Worm (Caenorhabditis elegans) whole organism, late embryonic: Measurements from ENCODE around the gene ncr-1.
A peak's percentile ranks its signal among the peaks of the same experiment; 100 is the strongest.

ENCODE experiments used
- C38D4.7 ChIP-seq: fragments of 200-800 bp; sonication (Bioruptor generic); optimal IDR thresholded peaks from 2 replicates; lab custom pipeline; 2018; ENCODE audit warnings: mild to moderate bottlenecking, missing genetic modification characterization, moderate library complexity, missing compliant biosample characterization
- F13H6.1 ChIP-seq: sonication (generic microtip); optimal IDR thresholded peaks from 2 replicates; lab custom pipeline; 2016; ENCODE audit warnings: missing genetic modification characterization, missing compliant biosample characterization
- ceh-14 ChIP-seq: sonication (generic microtip); optimal IDR thresholded peaks from 2 replicates; lab custom pipeline; 2016; ENCODE audit warnings: missing genotype, missing genetic modification characterization, missing compliant biosample characterization
- ceh-18 ChIP-seq: sonication (generic microtip); optimal IDR thresholded peaks from 2 replicates; lab custom pipeline; 2016; ENCODE audit warnings: missing genetic modification characterization, missing compliant biosample characterization
- ceh-2 ChIP-seq: sonication (generic microtip); optimal IDR thresholded peaks from 2 replicates; lab custom pipeline; 2016; ENCODE audit warnings: missing genotype, missing genetic modification characterization, missing compliant biosample characterization
- ceh-30 ChIP-seq: fragments of 150-350 bp; optimal IDR thresholded peaks from 2 replicates; lab custom pipeline; 2014; ENCODE audit warnings: missing biosample characterization, missing genetic modification characterization
- ceh-34 ChIP-seq: sonication (generic microtip); optimal IDR thresholded peaks from 2 replicates; lab custom pipeline; 2016; ENCODE audit warnings: mild to moderate bottlenecking, missing genetic modification characterization, missing compliant biosample characterization
- ceh-48 ChIP-seq: sonication (generic microtip); optimal IDR thresholded peaks from 2 replicates; lab custom pipeline; 2016; ENCODE audit warnings: missing genetic modification characterization, inconsistent platforms, missing compliant biosample characterization
- ceh-9 ChIP-seq: sonication (generic microtip); optimal IDR thresholded peaks from 2 replicates; lab custom pipeline; 2016; ENCODE audit warnings: mild to moderate bottlenecking, missing genetic modification characterization, inconsistent platforms, missing compliant biosample characterization
- che-1 ChIP-seq: sonication (generic microtip); optimal IDR thresholded peaks from 2 replicates; lab custom pipeline; 2016; ENCODE audit warnings: mild to moderate bottlenecking, missing genetic modification characterization, missing compliant biosample characterization
- dmd-4 ChIP-seq: sonication (generic microtip); optimal IDR thresholded peaks from 2 replicates; lab custom pipeline; 2016; ENCODE audit warnings: borderline replicate concordance, missing genetic modification characterization, missing compliant biosample characterization
- dve-1 ChIP-seq: sonication (generic microtip); optimal IDR thresholded peaks from 2 replicates; lab custom pipeline; 2017; ENCODE audit warnings: antibody characterized with exemption, mild to moderate bottlenecking, missing genetic modification characterization, missing compliant biosample characterization
- elt-2 ChIP-seq: sonication (generic microtip); optimal IDR thresholded peaks from 2 replicates; lab custom pipeline; 2016; ENCODE audit warnings: missing genetic modification reagents, missing genetic modification characterization, missing compliant biosample characterization
- elt-4 ChIP-seq: sonication (generic microtip); optimal IDR thresholded peaks from 2 replicates; lab custom pipeline; 2016; ENCODE audit warnings: missing genetic modification characterization, missing compliant biosample characterization
- eyg-1 ChIP-seq: sonication (generic microtip); optimal IDR thresholded peaks from 2 replicates; lab custom pipeline; 2016; ENCODE audit warnings: missing genotype, missing genetic modification characterization, missing compliant biosample characterization
- fax-1 ChIP-seq: sonication (generic microtip); optimal IDR thresholded peaks from 2 replicates; lab custom pipeline; 2016; ENCODE audit warnings: missing genotype, missing genetic modification characterization, missing compliant biosample characterization
- fkh-10 ChIP-seq: fragments of 150-350 bp; optimal IDR thresholded peaks from 2 replicates; lab custom pipeline; 2014; ENCODE audit warnings: missing biosample characterization, missing genetic modification reagents, missing genetic modification characterization
- gmeb-2 ChIP-seq: sonication (generic microtip); optimal IDR thresholded peaks from 2 replicates; lab custom pipeline; 2016; ENCODE audit warnings: missing genetic modification characterization, inconsistent platforms, missing compliant biosample characterization
- lin-11 ChIP-seq: fragments of 200-800 bp; sonication (Bioruptor generic); optimal IDR thresholded peaks from 2 replicates; lab custom pipeline; 2018; ENCODE audit warnings: mild to moderate bottlenecking, missing genetic modification characterization, missing compliant biosample characterization
- madf-2 ChIP-seq: sonication (generic microtip); optimal IDR thresholded peaks from 2 replicates; lab custom pipeline; 2017; ENCODE audit warnings: missing genetic modification characterization, missing compliant biosample characterization
- mec-3 ChIP-seq: sonication (generic microtip); optimal IDR thresholded peaks from 2 replicates; lab custom pipeline; 2016; ENCODE audit warnings: borderline replicate concordance, missing genetic modification characterization, missing compliant biosample characterization
- nfya-1 ChIP-seq: sonication (generic microtip); optimal IDR thresholded peaks from 2 replicates; lab custom pipeline; 2017; ENCODE audit warnings: missing genetic modification characterization, mild to moderate bottlenecking, missing compliant biosample characterization, antibody characterized with exemption, moderate library complexity
- nhr-11 ChIP-seq: fragments of 150-350 bp; optimal IDR thresholded peaks from 2 replicates; lab custom pipeline; 2014; ENCODE audit warnings: missing biosample characterization, missing genetic modification characterization
- nhr-232 ChIP-seq: sonication (generic microtip); optimal IDR thresholded peaks from 2 replicates; lab custom pipeline; 2016; ENCODE audit warnings: missing genetic modification characterization, missing compliant biosample characterization
- npax-4 ChIP-seq: sonication (generic microtip); optimal IDR thresholded peaks from 2 replicates; lab custom pipeline; 2016; ENCODE audit warnings: missing genetic modification characterization, missing compliant biosample characterization
- pat-9 ChIP-seq: fragments of 200-800 bp; sonication (Bioruptor generic); optimal IDR thresholded peaks from 2 replicates; lab custom pipeline; 2018; ENCODE audit warnings: mild to moderate bottlenecking, missing genetic modification characterization, moderate library complexity, missing compliant biosample characterization
- pax-1 ChIP-seq: fragments of 150-350 bp; optimal IDR thresholded peaks from 2 replicates; lab custom pipeline; 2014; ENCODE audit warnings: missing biosample characterization, missing genetic modification characterization
- pha-4 ChIP-seq: fragments of 150-350 bp; optimal IDR thresholded peaks from 2 replicates; lab custom pipeline; 2018; ENCODE audit warnings: missing biosample characterization, missing genetic modification reagents, missing genetic modification characterization
- pros-1 ChIP-seq: fragments of 150-350 bp; optimal IDR thresholded peaks from 2 replicates; lab custom pipeline; 2014; ENCODE audit warnings: missing biosample characterization, missing genetic modification reagents, missing genetic modification characterization
- ref-2 ChIP-seq: sonication (generic microtip); optimal IDR thresholded peaks from 2 replicates; lab custom pipeline; 2016; ENCODE audit warnings: missing genetic modification characterization, missing compliant biosample characterization
- rnt-1 ChIP-seq: sonication (generic microtip); optimal IDR thresholded peaks from 2 replicates; lab custom pipeline; 2016; ENCODE audit warnings: missing genetic modification characterization, missing compliant biosample characterization
- sdc-2 ChIP-seq: sonication (generic microtip); optimal IDR thresholded peaks from 2 replicates; lab custom pipeline; 2016; ENCODE audit warnings: missing genotype, missing genetic modification characterization, missing compliant biosample characterization
- sox-2 ChIP-seq: fragments of 200-800 bp; sonication (Bioruptor generic); IDR thresholded peaks from 2 replicates; pipeline ENCODE4 v1.3.6; 2022; ENCODE audit warnings: missing genetic modification reagents, missing genetic modification characterization, missing compliant biosample characterization
- syd-9 ChIP-seq: sonication (generic microtip); optimal IDR thresholded peaks from 2 replicates; lab custom pipeline; 2016; ENCODE audit warnings: mild to moderate bottlenecking, missing genetic modification characterization, moderate library complexity, missing compliant biosample characterization
- tbx-2 ChIP-seq: sonication (generic microtip); optimal IDR thresholded peaks from 2 replicates; lab custom pipeline; 2016; ENCODE audit warnings: missing genetic modification characterization, missing compliant biosample characterization
- unc-3 ChIP-seq, 2 experiments: fragments of 200-800 bp in 1 of 2; sonication (Bioruptor generic) in 1 of 2; sonication (generic microtip) in 1 of 2; conservative IDR thresholded peaks in 1 of 2; optimal IDR thresholded peaks in 1 of 2; 2 replicates each; pipeline versions ENCODE4 v1.3.6 to Lab custom; 2016 to 2022; ENCODE audit warnings: missing compliant biosample characterization in 2 of 2, missing genetic modification characterization in 2 of 2, missing genetic modification reagents in 1 of 2
- unc-42 ChIP-seq: sonication (generic microtip); optimal IDR thresholded peaks from 2 replicates; lab custom pipeline; 2016; ENCODE audit warnings: missing genotype, missing genetic modification characterization, missing compliant biosample characterization
- unc-86 ChIP-seq: sonication (generic microtip); optimal IDR thresholded peaks from 2 replicates; lab custom pipeline; 2016; ENCODE audit warnings: missing genetic modification characterization, missing compliant biosample characterization

Gene ncr-1

ce11 chrX:4498078-4498477 is 9.4 kb upstream of the ncr-1 start:
- TF ChIP-seq mec-3 (tag; lab: Kevin White, UChicago) (no peak), pros-1 (tag; lab: Kevin White, UChicago) (no peak), C38D4.7 (GFP tag; lab: Kevin White, UChicago) (no peak), ceh-34 (tag; lab: Kevin White, UChicago) (no peak), tbx-2 (no peak), ceh-18 (tag; lab: Kevin White, UChicago) (no peak), ceh-48 (no peak), pha-4 (tag; lab: Kevin White, UChicago) (no peak), che-1 (tag; lab: Kevin White, UChicago) (no peak), unc-3 (GFP tag; conservative IDR thresholded peaks at IDR 0.05; lab: Robert Waterston, UW) (no peak), unc-3 (tag; optimal IDR thresholded peaks at IDR 0.05; lab: Kevin White, UChicago) (no peak)

ce11 chrX:4495814-4496567 is 7.3 kb upstream of the ncr-1 start:
- TF ChIP-seq pha-4 (tag; lab: Kevin White, UChicago), result no peak

DNA sequence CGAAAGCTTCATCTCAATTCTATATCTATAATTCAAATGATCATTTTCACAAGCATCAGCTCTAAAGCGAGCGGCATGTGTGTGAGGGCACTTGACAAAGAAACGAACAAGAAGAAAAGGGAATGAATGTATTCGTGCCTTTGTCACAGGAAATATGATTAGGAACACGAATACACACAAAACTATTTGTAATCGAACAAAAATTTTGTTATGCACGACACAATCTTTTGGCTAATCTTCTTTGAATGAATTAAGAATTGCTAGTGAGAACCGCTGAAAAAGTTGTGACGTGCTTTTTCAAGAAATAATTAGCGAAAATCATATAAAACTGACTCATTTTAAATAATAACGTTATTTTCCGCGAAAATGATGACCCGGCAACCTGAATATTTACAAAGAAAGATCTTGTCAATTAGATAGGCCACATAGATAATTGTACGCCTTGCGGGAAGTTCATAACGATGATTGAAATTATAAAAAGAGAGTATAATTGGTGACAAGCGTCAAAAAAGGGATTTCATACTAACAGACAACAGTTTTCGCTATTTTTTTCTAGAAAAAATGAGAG is 4.9 kb upstream of the ncr-1 start:
- TF ChIP-seq unc-42 (tag; lab: Kevin White, UChicago) (peak; percentile 60), lin-11 (tag; lab: Kevin White, UChicago) (no peak)
- TF ChIP-seq, all 69 proteins: peak for 1

ce11 chrX:4492199-4492598 is 3.5 kb upstream of the ncr-1 start, which contains the start of gene F46H6.5:
Gene F46H6.5 (minus strand): TSS chrX:4492208.
- TF ChIP-seq che-1 (tag; lab: Kevin White, UChicago), result no peak
- TF ChIP-seq mec-3 (tag; lab: Kevin White, UChicago), result no peak
- TF ChIP-seq syd-9, result no peak
- no peak for TF ChIP-seq elt-2
- no peak for TF ChIP-seq fax-1 (tag; lab: Kevin White, UChicago)
- TF ChIP-seq nhr-232 (tag; lab: Kevin White, UChicago), result no peak
- no peak for TF ChIP-seq nhr-11 (tag; lab: Kevin White, UChicago)
- no peak for TF ChIP-seq ceh-18 (tag; lab: Kevin White, UChicago)
- TF ChIP-seq pax-1 (tag; lab: Kevin White, UChicago), result no peak
- TF ChIP-seq nfya-1 (tag; lab: Kevin White, UChicago), result no peak
- TF ChIP-seq pat-9 (tag; lab: Kevin White, UChicago), result no peak
- no peak for TF ChIP-seq dmd-4 (tag; lab: Kevin White, UChicago)
- TF ChIP-seq ceh-30, result no peak
- TF ChIP-seq unc-42 (tag; lab: Kevin White, UChicago), result no peak
- TF ChIP-seq ceh-9, result no peak
- TF ChIP-seq ref-2 (tag; lab: Kevin White, UChicago), result no peak
- no peak for TF ChIP-seq unc-3 (GFP tag; conservative IDR thresholded peaks at IDR 0.05; lab: Robert Waterston, UW)
- no peak for TF ChIP-seq unc-3 (tag; optimal IDR thresholded peaks at IDR 0.05; lab: Kevin White, UChicago)
- no peak for TF ChIP-seq sdc-2
- no peak for TF ChIP-seq npax-4

- no peak for TF ChIP-seq madf-2 (tag; lab: Kevin White, UChicago)
- no peak for TF ChIP-seq rnt-1
- no peak for TF ChIP-seq dve-1 (tag; lab: Kevin White, UChicago)
- TF ChIP-seq dmd-4 (tag; lab: Kevin White, UChicago), result no peak
- TF ChIP-seq elt-4, result no peak
- no peak for TF ChIP-seq nfya-1 (tag; lab: Kevin White, UChicago)
- no peak for TF ChIP-seq sox-2
- no peak for TF ChIP-seq ceh-14 (tag; lab: Kevin White, UChicago)
- TF ChIP-seq ceh-2 (tag; lab: Kevin White, UChicago), result no peak
- no peak for TF ChIP-seq fkh-10 (GFP tag; lab: Kevin White, UChicago)
- TF ChIP-seq gmeb-2 (tag; lab: Kevin White, UChicago), result no peak
- no peak for TF ChIP-seq eyg-1 (tag; lab: Kevin White, UChicago)
- TF ChIP-seq elt-2, result no peak
- TF ChIP-seq npax-4, result no peak
- no peak for TF ChIP-seq F13H6.1 (tag; lab: Kevin White, UChicago)
- TF ChIP-seq unc-86 (tag; lab: Kevin White, UChicago), result no peak
These were observed 1.7 kb upstream of the ncr-1 start for ce11 chrX:4490400-4490799.
